Fruit fly (Drosophila melanogaster) whole organism, embryonic: ENCODE measurements around the gene ecd.
A peak's percentile ranks its signal among the peaks of the same experiment; 100 is the strongest.

ENCODE experiments used
- B-H1 ChIP-seq: fragments of 200-800 bp; sonication (Bioruptor generic); IDR thresholded peaks from 3 replicates; pipeline ENCODE4 v1.3.6; 2022; ENCODE audit warnings: missing biosample characterization, missing genetic modification characterization
- CG1024 ChIP-seq: fragments of 200-800 bp; sonication (Bioruptor generic); IDR thresholded peaks from 2 replicates; pipeline ENCODE4 v1.3.6; 2022; ENCODE audit warnings: missing biosample characterization, missing genetic modification characterization
- CG11247 ChIP-seq: fragments of 200-800 bp; sonication (Bioruptor generic); IDR thresholded peaks from 2 replicates; pipeline ENCODE4 v1.3.6; 2022; ENCODE audit warnings: missing biosample characterization, missing genetic modification characterization
- CG11560 ChIP-seq: fragments of 200-800 bp; sonication (Bioruptor generic); IDR thresholded peaks from 3 replicates; pipeline ENCODE4 v1.3.6; 2022; ENCODE audit warnings: missing biosample characterization, missing genetic modification characterization
- CG11723 ChIP-seq: fragments of 200-800 bp; sonication (Bioruptor generic); optimal IDR thresholded peaks from 2 replicates; lab custom pipeline; 2017; ENCODE audit warnings: missing biosample characterization, mild to moderate bottlenecking, missing genetic modification characterization
- CG12104 ChIP-seq: fragments of 200-800 bp; sonication (Bioruptor generic); optimal IDR thresholded peaks from 3 replicates; lab custom pipeline; 2016; ENCODE audit warnings: missing biosample characterization, missing genetic modification characterization
- CG12659 ChIP-seq: fragments of 200-800 bp; sonication (Bioruptor generic); optimal IDR thresholded peaks from 3 replicates; lab custom pipeline; 2017; ENCODE audit warnings: mild to moderate bottlenecking, missing biosample characterization, missing genetic modification reagents, missing genetic modification characterization
- CG12744 ChIP-seq: fragments of 200-800 bp; sonication (Bioruptor generic); optimal IDR thresholded peaks from 2 replicates; lab custom pipeline; 2016; ENCODE audit warnings: missing biosample characterization, missing genetic modification characterization
- CG14050 ChIP-seq: fragments of 200-800 bp; sonication (Bioruptor generic); IDR thresholded peaks from 3 replicates; pipeline ENCODE4 v1.3.6; 2022; ENCODE audit warnings: missing biosample characterization, missing genetic modification characterization
- CG14860 ChIP-seq: fragments of 200-800 bp; sonication (Bioruptor generic); IDR thresholded peaks from 3 replicates; pipeline ENCODE4 v1.3.6; 2022; ENCODE audit warnings: missing biosample characterization, missing genetic modification characterization; ENCODE audit not compliant: partially characterized antibody
- CG16813 ChIP-seq: fragments of 200-800 bp; sonication (Bioruptor generic); IDR thresholded peaks from 3 replicates; pipeline ENCODE4 v1.3.6; 2022; ENCODE audit warnings: missing biosample characterization, missing genetic modification characterization; ENCODE audit not compliant: partially characterized antibody
- CG16815 ChIP-seq: fragments of 200-800 bp; sonication (Bioruptor generic); optimal IDR thresholded peaks from 3 replicates; lab custom pipeline; 2017; ENCODE audit warnings: missing biosample characterization, mild to moderate bottlenecking, missing genetic modification characterization
- CG33213 ChIP-seq: fragments of 200-800 bp; sonication (Bioruptor generic); optimal IDR thresholded peaks from 3 replicates; lab custom pipeline; 2016; ENCODE audit warnings: missing biosample characterization, missing genetic modification characterization
- CG34224 ChIP-seq: fragments of 200-800 bp; sonication (Bioruptor generic); IDR thresholded peaks from 3 replicates; pipeline ENCODE4 v1.3.6; 2022; ENCODE audit warnings: missing biosample characterization, missing genetic modification characterization; ENCODE audit not compliant: partially characterized antibody
- CG34376 ChIP-seq: fragments of 200-800 bp; sonication (Bioruptor generic); optimal IDR thresholded peaks from 2 replicates; lab custom pipeline; 2018; ENCODE audit warnings: missing biosample characterization, mild to moderate bottlenecking, missing genetic modification characterization
- CG34422 ChIP-seq: fragments of 200-800 bp; sonication (Bioruptor generic); IDR thresholded peaks from 3 replicates; pipeline ENCODE4 v1.3.6; 2022; ENCODE audit warnings: missing biosample characterization, missing genetic modification characterization
- CG42726 ChIP-seq: fragments of 200-800 bp; sonication (Bioruptor generic); IDR thresholded peaks from 2 replicates; pipeline ENCODE4 v1.3.6; 2022; ENCODE audit warnings: missing biosample characterization, missing genetic modification characterization; ENCODE audit not compliant: partially characterized antibody
- CG6175 ChIP-seq: fragments of 200-800 bp; sonication (Bioruptor generic); IDR thresholded peaks from 3 replicates; pipeline ENCODE4 v1.3.6; 2022; ENCODE audit warnings: missing biosample characterization, missing genetic modification characterization
- CG6813 ChIP-seq: fragments of 200-800 bp; sonication (Bioruptor generic); optimal IDR thresholded peaks from 2 replicates; lab custom pipeline; 2017; ENCODE audit warnings: missing biosample characterization, missing genetic modification characterization, mild to moderate bottlenecking, moderate library complexity, missing genetic modification reagents
- CG7786 ChIP-seq: fragments of 200-800 bp; sonication (Bioruptor generic); optimal IDR thresholded peaks from 2 replicates; lab custom pipeline; 2016; ENCODE audit warnings: missing biosample characterization, missing genetic modification characterization
- CG8089 ChIP-seq: fragments of 200-800 bp; sonication (Bioruptor generic); optimal IDR thresholded peaks from 3 replicates; lab custom pipeline; 2016; ENCODE audit warnings: missing biosample characterization, missing genetic modification characterization
- CG8359 ChIP-seq: fragments of 200-800 bp; sonication (Bioruptor generic); optimal IDR thresholded peaks from 2 replicates; lab custom pipeline; 2017; ENCODE audit warnings: missing biosample characterization, mild to moderate bottlenecking, missing genetic modification characterization, borderline replicate concordance
- CG9727 ChIP-seq: fragments of 200-800 bp; sonication (Bioruptor generic); optimal IDR thresholded peaks from 3 replicates; lab custom pipeline; 2017; ENCODE audit warnings: missing biosample characterization, mild to moderate bottlenecking, missing genetic modification characterization
- Dad ChIP-seq: fragments of 200-800 bp; sonication (Bioruptor generic); optimal IDR thresholded peaks from 3 replicates; lab custom pipeline; 2016; ENCODE audit warnings: missing biosample characterization, missing genetic modification characterization
- E2f1 ChIP-seq: fragments of 200-800 bp; sonication (Bioruptor generic); IDR thresholded peaks from 2 replicates; pipeline ENCODE4 v1.3.6; 2022; ENCODE audit warnings: missing biosample characterization, missing genetic modification characterization
- H2.0 ChIP-seq: fragments of 200-800 bp; sonication (Bioruptor generic); IDR thresholded peaks from 2 replicates; pipeline ENCODE4 v1.3.6; 2022; ENCODE audit warnings: missing biosample characterization, missing genetic modification characterization
- HLHmδ ChIP-seq: fragments of 200-800 bp; sonication (Bioruptor generic); optimal IDR thresholded peaks from 2 replicates; lab custom pipeline; 2018; ENCODE audit warnings: missing biosample characterization, mild to moderate bottlenecking, missing genetic modification characterization, moderate library complexity
- Hey ChIP-seq: fragments of 200-800 bp; sonication (Bioruptor generic); optimal IDR thresholded peaks from 3 replicates; lab custom pipeline; 2018; ENCODE audit warnings: missing biosample characterization, mild to moderate bottlenecking, missing genetic modification characterization
- MESR4 ChIP-seq: fragments of 200-800 bp; sonication (Bioruptor generic); optimal IDR thresholded peaks from 2 replicates; lab custom pipeline; 2018; ENCODE audit warnings: missing biosample characterization, mild to moderate bottlenecking, missing genetic modification characterization, moderate library complexity
- Max ChIP-seq: fragments of 200-800 bp; sonication (Bioruptor generic); optimal IDR thresholded peaks from 2 replicates; lab custom pipeline; 2016; ENCODE audit warnings: missing biosample characterization, mild to moderate bottlenecking, missing genetic modification characterization
- Nf-YB ChIP-seq: fragments of 200-800 bp; sonication (Bioruptor generic); optimal IDR thresholded peaks from 3 replicates; lab custom pipeline; 2019; ENCODE audit warnings: missing biosample characterization, mild to moderate bottlenecking, missing genetic modification characterization, moderate library complexity
- NfI ChIP-seq: fragments of 200-800 bp; sonication (Bioruptor generic); optimal IDR thresholded peaks from 3 replicates; lab custom pipeline; 2018; ENCODE audit warnings: missing biosample characterization, mild to moderate bottlenecking, missing genetic modification characterization, moderate library complexity
- Trl ChIP-seq, 3 experiments: fragments of >200 bp in 2 of 3; fragments of 200-800 bp in 1 of 3; sonication (Bioruptor generic) in 1 of 3; optimal IDR thresholded peaks; 2 replicates in 1 of 3; 3 replicates in 2 of 3; lab custom pipeline; 2016 to 2017; ENCODE audit warnings: missing biosample characterization in 1 of 3, missing genetic modification characterization in 1 of 3
- Xbp1 ChIP-seq: fragments of 200-800 bp; sonication (Bioruptor generic); optimal IDR thresholded peaks from 3 replicates; lab custom pipeline; 2016; ENCODE audit warnings: missing biosample characterization, mild to moderate bottlenecking, missing genetic modification characterization
- ab ChIP-seq: fragments of 200-800 bp; sonication (Bioruptor generic); optimal IDR thresholded peaks from 2 replicates; lab custom pipeline; 2016; ENCODE audit warnings: missing biosample characterization, missing genetic modification characterization
- al ChIP-seq: fragments of 200-800 bp; sonication (Bioruptor generic); IDR thresholded peaks from 2 replicates; pipeline ENCODE4 v1.3.6; 2022; ENCODE audit warnings: missing biosample characterization, missing genetic modification characterization
- aop ChIP-seq: fragments of 200-800 bp; sonication (Bioruptor generic); IDR thresholded peaks from 2 replicates; pipeline ENCODE4 v1.3.6; 2022; ENCODE audit warnings: missing biosample characterization, missing genetic modification characterization
- bowl ChIP-seq: fragments of 200-800 bp; sonication (Bioruptor generic); IDR thresholded peaks from 2 replicates; pipeline ENCODE4 v1.3.6; 2022; ENCODE audit warnings: missing biosample characterization, missing genetic modification characterization
- corto ChIP-seq: fragments of 200-800 bp; sonication (Bioruptor generic); optimal IDR thresholded peaks from 2 replicates; lab custom pipeline; 2016; ENCODE audit warnings: missing biosample characterization, mild to moderate bottlenecking, missing genetic modification characterization, moderate library complexity
- dm ChIP-seq: fragments of 200-800 bp; sonication (Bioruptor generic); optimal IDR thresholded peaks from 3 replicates; lab custom pipeline; 2016; ENCODE audit warnings: missing biosample characterization, missing genetic modification characterization
- dpn ChIP-seq, 2 experiments: fragments of 200-800 bp; sonication (Bioruptor generic); optimal IDR thresholded peaks; 3 replicates each; lab custom pipeline; 2016; ENCODE audit warnings: missing biosample characterization in 2 of 2, missing genetic modification characterization in 2 of 2
- lola ChIP-seq, 3 experiments: fragments of >200 bp in 2 of 3; fragments of 200-800 bp in 1 of 3; sonication (Bioruptor generic) in 1 of 3; optimal IDR thresholded peaks; 2 replicates each; lab custom pipeline; 2017 to 2019; ENCODE audit warnings: missing biosample characterization in 3 of 3, missing genetic modification characterization in 3 of 3, mild to moderate bottlenecking in 1 of 3, moderate library complexity in 1 of 3
- mam ChIP-seq: fragments of 200-800 bp; sonication (Bioruptor generic); optimal IDR thresholded peaks from 3 replicates; lab custom pipeline; 2016; ENCODE audit warnings: missing biosample characterization, missing genetic modification characterization
- onecut ChIP-seq: fragments of 200-800 bp; sonication (Bioruptor generic); IDR thresholded peaks from 2 replicates; pipeline ENCODE4 v1.3.6; 2022; ENCODE audit warnings: missing biosample characterization, missing genetic modification characterization
- pb ChIP-seq: fragments of 200-800 bp; sonication (Bioruptor generic); optimal IDR thresholded peaks from 3 replicates; lab custom pipeline; 2016; ENCODE audit warnings: missing biosample characterization, missing genetic modification characterization
- peb ChIP-seq: fragments of 200-800 bp; sonication (Bioruptor generic); IDR thresholded peaks from 2 replicates; pipeline ENCODE4 v1.3.6; 2022; ENCODE audit warnings: missing biosample characterization, missing genetic modification characterization
- run ChIP-seq: fragments of 200-800 bp; sonication (Bioruptor generic); optimal IDR thresholded peaks from 3 replicates; lab custom pipeline; 2018; ENCODE audit warnings: missing biosample characterization, mild to moderate bottlenecking, missing genetic modification characterization
- salm ChIP-seq: fragments of 200-800 bp; sonication (Bioruptor generic); optimal IDR thresholded peaks from 2 replicates; lab custom pipeline; 2018; ENCODE audit warnings: missing biosample characterization, mild to moderate bottlenecking, missing genetic modification characterization
- vfl ChIP-seq: fragments of 200-800 bp; sonication (Bioruptor generic); optimal IDR thresholded peaks from 2 replicates; lab custom pipeline; 2016; ENCODE audit warnings: missing biosample characterization, missing genetic modification characterization
- vnd ChIP-seq: fragments of 200-800 bp; sonication (Bioruptor generic); IDR thresholded peaks from 3 replicates; pipeline ENCODE4 v1.3.6; 2022; ENCODE audit warnings: missing biosample characterization, missing genetic modification characterization; ENCODE audit not compliant: partially characterized antibody

The ecd gene

DNA sequence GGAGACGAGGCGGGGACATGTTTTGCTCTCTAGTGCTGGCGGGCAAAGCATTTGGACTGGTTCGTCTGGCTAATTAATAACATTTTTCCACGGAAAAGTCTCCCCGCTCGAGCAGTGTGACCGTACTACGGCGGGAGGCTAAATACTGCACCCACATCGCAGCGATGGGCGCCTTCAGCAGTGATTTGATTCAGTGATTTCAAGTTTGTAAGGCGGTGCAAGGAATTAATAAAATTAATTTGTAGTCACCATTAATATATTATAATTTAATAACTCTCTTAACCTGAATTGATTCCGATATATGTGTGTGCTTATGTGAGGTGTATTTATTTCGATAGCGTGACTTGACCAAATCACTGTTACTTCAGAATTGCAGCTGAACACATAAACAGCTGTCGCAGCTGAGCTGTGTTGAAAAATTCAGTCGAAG is 3.1 kb downstream of the ecd start, which contains the start of the genes oxt and CG13807 (continued):
- TF ChIP-seq al (GFP tag; lab: Robert Waterston, UW) (peak; percentile 87), Dad (GFP tag; lab: Kevin White, UChicago) (peak; percentile 39), CG1024 (GFP tag; lab: Robert Waterston, UW) (peak; percentile 83), CG12744 (GFP tag; lab: Kevin White, UChicago) (peak; percentile 57), E2f1 (GFP tag; lab: Robert Waterston, UW) (peak; percentile 89), MESR4 (peak; percentile 67), CG6175 (GFP tag; lab: Robert Waterston, UW) (peak; percentile 81), peb (GFP tag; lab: Robert Waterston, UW) (peak; percentile 86), Xbp1 (GFP tag; lab: Kevin White, UChicago) (peak; percentile 94), H2.0 (peak; percentile 92), dm (GFP tag; lab: Kevin White, UChicago) (no peak), HLHmδ (GFP tag; lab: Kevin White, UChicago) (no peak), vnd (GFP tag; lab: Robert Waterston, UW) (no peak), CG16815 (peak; percentile 83), lola (GFP tag; optimal IDR thresholded peaks at IDR 0.05; lab: Kevin White, UChicago) (peak in 1 of 3 experiments; percentile 87), CG11560 (peak; percentile 62; the same call in 2 of the 3 replicates), CG12659 (GFP tag; lab: Kevin White, UChicago) (peak; percentile 92), CG16813 (GFP tag; lab: Robert Waterston, UW) (no peak), CG6813 (GFP tag; lab: Kevin White, UChicago) (peak; percentile 45), vfl (GFP tag; lab: Kevin White, UChicago) (peak; percentile 72), Max (GFP tag; lab: Kevin White, UChicago) (peak; percentile 88), corto (GFP tag; lab: Kevin White, UChicago) (no peak), CG34224 (GFP tag; lab: Robert Waterston, UW) (peak; percentile 16; the same call in 1 of the 3 replicates), onecut (GFP tag; lab: Robert Waterston, UW) (peak; percentile 76), CG14860 (GFP tag; lab: Robert Waterston, UW) (no peak), CG11247 (GFP tag; lab: Robert Waterston, UW) (peak; percentile 88), Nf-YB (GFP tag; lab: Kevin White, UChicago) (peak; percentile 66), CG42726 (no peak), CG9727 (GFP tag; lab: Kevin White, UChicago) (peak; percentile 89), run (tag; lab: Kevin White, UChicago) (peak; percentile 32), pb (GFP tag; lab: Kevin White, UChicago) (no peak), bowl (GFP tag; lab: Robert Waterston, UW) (no peak; the same call in 1 of the 2 replicates), CG34422 (GFP tag; lab: Robert Waterston, UW) (peak; percentile 90), CG7786 (GFP tag; lab: Kevin White, UChicago) (peak; percentile 49), CG14050 (GFP tag; lab: Robert Waterston, UW) (peak; percentile 86), aop (peak; percentile 67), ab (GFP tag; lab: Kevin White, UChicago) (peak; percentile 41), CG8089 (GFP tag; lab: Kevin White, UChicago) (no peak), CG12104 (peak; percentile 80), CG33213 (peak; percentile 73), CG34376 (GFP tag; lab: Kevin White, UChicago) (peak; percentile 65), CG11723 (GFP tag; lab: Kevin White, UChicago) (peak; percentile 83), Trl (optimal IDR thresholded peaks at IDR 0.05; lab: Kevin White, UChicago) (no peak), Trl (GFP tag; optimal IDR thresholded peaks at IDR 0.05; lab: Kevin White, UChicago) (peak; percentile 58), salm (tag; lab: Kevin White, UChicago) (peak; percentile 70), dpn (GFP tag; optimal IDR thresholded peaks at IDR 0.05; lab: Kevin White, UChicago) (peak; percentile 66 to 93), NfI (GFP tag; lab: Kevin White, UChicago) (peak; percentile 92), CG8359 (peak; percentile 44), mam (GFP tag; lab: Kevin White, UChicago) (peak; percentile 75), Hey (tag; lab: Kevin White, UChicago) (peak; percentile 44), B-H1 (peak; percentile 89)
